Fruit fly (Drosophila melanogaster) Kc167 (cell line): ENCODE measurements around the gene CG7394.

Source experiments
- Myc ChIP-seq: fragments of >200 bp; optimal IDR thresholded peaks from 2 replicates; lab custom pipeline; 2017; ENCODE audit warnings: missing external identifiers
- h ChIP-seq: fragments of >200 bp; optimal IDR thresholded peaks from 3 replicates; lab custom pipeline; 2018; ENCODE audit warnings: missing external identifiers
- insv ChIP-seq: fragments of >200 bp; optimal IDR thresholded peaks from 3 replicates; lab custom pipeline; 2018; ENCODE audit warnings: missing external identifiers
- psq ChIP-seq: fragments of >200 bp; optimal IDR thresholded peaks from 2 replicates; lab custom pipeline; 2017; ENCODE audit warnings: missing external identifiers

dm6 chr3L:11551949-11552348 is 9.8 kb upstream of the CG7394 start:
- TF ChIP-seq h (lab: Kevin White, UChicago), result no peak
- no peak for TF ChIP-seq Myc (lab: Kevin White, UChicago)
- no peak for TF ChIP-seq insv
- no peak for TF ChIP-seq psq (lab: Kevin White, UChicago)
